Fruit fly (Drosophila melanogaster) whole organism, pupa: ENCODE measurements around the gene Cpr78Cb.
A peak's percentile ranks its signal among the peaks of the same experiment; 100 is the strongest.

Experiments
- CG10348 ChIP-seq: fragments of 200-800 bp; sonication (Bioruptor generic); IDR thresholded peaks from 2 replicates; pipeline ENCODE4 v1.3.6; 2022; ENCODE audit warnings: missing biosample characterization, missing genetic modification characterization
- CG12605 ChIP-seq: fragments of 200-800 bp; sonication (Bioruptor generic); IDR thresholded peaks from 2 replicates; pipeline ENCODE4 v1.3.6; 2022; ENCODE audit warnings: missing biosample characterization, missing genetic modification characterization
- CG13204 ChIP-seq: fragments of 200-800 bp; sonication (Bioruptor generic); optimal IDR thresholded peaks from 2 replicates; lab custom pipeline; 2018; ENCODE audit warnings: missing biosample characterization, mild to moderate bottlenecking, missing genetic modification characterization, moderate library complexity
- CG14655 ChIP-seq: fragments of 200-800 bp; sonication (Bioruptor generic); optimal IDR thresholded peaks from 3 replicates; lab custom pipeline; 2017; ENCODE audit warnings: mild to moderate bottlenecking, missing biosample characterization, missing genetic modification reagents, missing genetic modification characterization
- CG15710 ChIP-seq: fragments of 200-800 bp; sonication (Bioruptor generic); optimal IDR thresholded peaks from 2 replicates; lab custom pipeline; 2018; ENCODE audit warnings: missing biosample characterization, mild to moderate bottlenecking, missing genetic modification characterization, moderate library complexity
- CG17806 ChIP-seq: fragments of 200-800 bp; sonication (Bioruptor generic); optimal IDR thresholded peaks from 2 replicates; lab custom pipeline; 2018; ENCODE audit warnings: missing biosample characterization, mild to moderate bottlenecking, missing genetic modification characterization, moderate library complexity
- CG32121 ChIP-seq: fragments of 200-800 bp; sonication (Bioruptor generic); IDR thresholded peaks from 2 replicates; pipeline ENCODE4 v1.3.6; 2022; ENCODE audit warnings: missing biosample characterization, missing genetic modification characterization
- CG34367 ChIP-seq: fragments of 200-800 bp; sonication (Bioruptor generic); optimal IDR thresholded peaks from 2 replicates; lab custom pipeline; 2018; ENCODE audit warnings: missing biosample characterization, mild to moderate bottlenecking, missing genetic modification characterization
- CG4496 ChIP-seq: fragments of 200-800 bp; sonication (Bioruptor generic); IDR thresholded peaks from 3 replicates; pipeline ENCODE4 v1.3.6; 2022; ENCODE audit warnings: missing biosample characterization, missing genetic modification characterization
- CG8159 ChIP-seq: fragments of 200-800 bp; sonication (Bioruptor generic); optimal IDR thresholded peaks from 3 replicates; lab custom pipeline; 2018; ENCODE audit warnings: missing biosample characterization, mild to moderate bottlenecking, missing genetic modification characterization, moderate library complexity
- CG8301 ChIP-seq: fragments of 200-800 bp; sonication (Bioruptor generic); optimal IDR thresholded peaks from 2 replicates; lab custom pipeline; 2018; ENCODE audit warnings: missing biosample characterization, mild to moderate bottlenecking, missing genetic modification characterization
- CG9948 ChIP-seq: fragments of 200-800 bp; sonication (Bioruptor generic); optimal IDR thresholded peaks from 2 replicates; lab custom pipeline; 2018; ENCODE audit warnings: missing biosample characterization, mild to moderate bottlenecking, missing genetic modification characterization, moderate library complexity
- D1 ChIP-seq: fragments of 200-800 bp; sonication (Bioruptor generic); optimal IDR thresholded peaks from 2 replicates; lab custom pipeline; 2018; ENCODE audit warnings: missing biosample characterization, mild to moderate bottlenecking, missing genetic modification characterization, moderate library complexity
- EcR ChIP-seq: fragments of 200-800 bp; sonication (Bioruptor generic); optimal IDR thresholded peaks from 3 replicates; lab custom pipeline; 2019; ENCODE audit warnings: missing biosample characterization, missing genetic modification characterization, mild to moderate bottlenecking, moderate library complexity, missing genetic modification reagents
- Ets98B ChIP-seq: fragments of 200-800 bp; sonication (Bioruptor generic); IDR thresholded peaks from 2 replicates; pipeline ENCODE4 v1.3.6; 2022; ENCODE audit warnings: missing biosample characterization, missing genetic modification characterization
- Pif1A ChIP-seq: fragments of 200-800 bp; sonication (Bioruptor generic); optimal IDR thresholded peaks from 3 replicates; lab custom pipeline; 2016; ENCODE audit warnings: missing biosample characterization, missing genetic modification characterization
- Pif1B ChIP-seq: fragments of 200-800 bp; sonication (Bioruptor generic); optimal IDR thresholded peaks from 3 replicates; lab custom pipeline; 2016; ENCODE audit warnings: missing biosample characterization, missing genetic modification characterization
- Snoo ChIP-seq: fragments of 200-800 bp; sonication (Bioruptor generic); optimal IDR thresholded peaks from 3 replicates; lab custom pipeline; 2017; ENCODE audit warnings: missing biosample characterization, mild to moderate bottlenecking, missing genetic modification characterization, inconsistent platforms
- fd96Ca ChIP-seq: fragments of 200-800 bp; sonication (Bioruptor generic); IDR thresholded peaks from 3 replicates; pipeline ENCODE4 v1.3.6; 2022; ENCODE audit warnings: missing biosample characterization, missing genetic modification characterization
- gl ChIP-seq: fragments of 200-800 bp; sonication (Bioruptor generic); optimal IDR thresholded peaks from 2 replicates; lab custom pipeline; 2018; ENCODE audit warnings: missing biosample characterization, mild to moderate bottlenecking, missing genetic modification characterization
- rn ChIP-seq: fragments of 200-800 bp; sonication (Bioruptor generic); IDR thresholded peaks from 2 replicates; pipeline ENCODE4 v1.3.6; 2022; ENCODE audit warnings: missing biosample characterization, missing genetic modification characterization

Cpr78Cb gene

DNA sequence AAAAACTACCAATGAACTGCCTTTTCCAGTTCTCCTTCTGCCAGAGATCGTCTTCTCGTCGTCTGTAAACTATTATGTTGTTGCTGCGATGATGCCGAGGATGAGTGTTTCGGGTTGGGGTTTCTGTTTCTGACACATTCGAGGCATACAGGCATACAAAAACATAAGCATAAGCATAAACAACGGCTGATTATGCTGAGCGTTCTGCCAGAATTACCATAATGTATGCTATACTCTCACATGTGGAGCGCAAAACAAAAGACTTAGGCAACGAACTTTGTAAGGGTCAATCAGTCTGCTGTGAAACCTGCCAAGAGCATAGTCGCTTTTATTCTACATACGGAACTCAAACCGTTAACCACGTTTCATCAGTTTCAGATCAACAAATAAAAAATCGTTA lies at the start of gene Cpr78Cb:
Gene Cpr78Cb (plus strand): TSS at position 291 of the 400 bp plus-strand sequence.
- no peak for TF ChIP-seq EcR (GFP tag; lab: Kevin White, UChicago)
- TF ChIP-seq fd96Ca: no peak
- TF ChIP-seq gl (tag; lab: Kevin White, UChicago): no peak
- TF ChIP-seq rn (GFP tag; lab: Robert Waterston, UW): no peak
- TF ChIP-seq CG4496 (GFP tag; lab: Robert Waterston, UW): no peak
- TF ChIP-seq CG13204: no peak
- no peak for TF ChIP-seq CG8159 (tag; lab: Kevin White, UChicago)
- TF ChIP-seq D1 (tag; lab: Kevin White, UChicago): no peak
- TF ChIP-seq CG15710 (tag; lab: Kevin White, UChicago): no peak
- TF ChIP-seq Snoo (tag; lab: Kevin White, UChicago): no peak
- TF ChIP-seq CG34367 (tag; lab: Kevin White, UChicago): no peak
- no peak for TF ChIP-seq Pif1B (GFP tag; lab: Kevin White, UChicago)
- no peak for TF ChIP-seq CG9948 (tag; lab: Kevin White, UChicago)
- no peak for TF ChIP-seq CG14655 (GFP tag; lab: Kevin White, UChicago)
- TF ChIP-seq, all 21 proteins: peak for 0

DNA sequence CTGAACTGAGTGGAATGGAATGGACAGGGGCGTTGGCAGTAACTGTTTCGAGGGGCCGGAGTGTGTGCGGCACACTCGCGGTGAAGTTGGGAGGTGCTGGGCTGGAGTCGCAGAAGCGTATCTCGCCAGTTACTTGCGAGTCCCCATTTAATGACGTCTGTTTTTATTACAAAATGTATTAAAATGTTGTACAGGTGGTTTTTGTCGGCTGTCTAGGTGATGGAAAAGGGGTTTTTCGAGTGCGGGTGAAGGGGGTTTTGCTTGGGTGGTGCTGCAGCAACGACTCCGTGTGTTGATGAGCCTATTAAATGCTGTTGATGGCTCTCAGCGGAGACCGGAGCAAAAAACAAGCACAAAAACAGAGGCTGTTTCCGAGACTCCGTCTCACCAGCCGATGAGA lies 42.9 kb upstream of the Cpr78Cb start:
- TF ChIP-seq CG12605 (GFP tag; lab: Robert Waterston, UW): peak; percentile 39; the same call in 1 of the 2 replicates
- peak; percentile 55 for TF ChIP-seq CG9948 (tag; lab: Kevin White, UChicago)
- peak; percentile 40 for TF ChIP-seq D1 (tag; lab: Kevin White, UChicago)
- TF ChIP-seq gl (tag; lab: Kevin White, UChicago): peak; percentile 41
- TF ChIP-seq CG10348 (GFP tag; lab: Robert Waterston, UW): no peak
- TF ChIP-seq rn (GFP tag; lab: Robert Waterston, UW): 0 out of 2 replicates have a peak, but pooled peaks have one; percentile 18
- peak; percentile 74; the same call in 1 of the 2 replicates for TF ChIP-seq CG32121 (GFP tag; lab: Robert Waterston, UW)
- TF ChIP-seq EcR (GFP tag; lab: Kevin White, UChicago): peak; percentile 95
- TF ChIP-seq Pif1B (GFP tag; lab: Kevin White, UChicago): peak; percentile 7
- TF ChIP-seq CG8301: peak; percentile 40
- TF ChIP-seq CG13204: peak; percentile 86
- TF ChIP-seq CG15710 (tag; lab: Kevin White, UChicago): peak; percentile 73
- TF ChIP-seq Snoo (tag; lab: Kevin White, UChicago): peak; percentile 19
- peak; percentile 72 for TF ChIP-seq CG8159 (tag; lab: Kevin White, UChicago)
- peak; percentile 54; the same call in 1 of the 3 replicates for TF ChIP-seq CG4496 (GFP tag; lab: Robert Waterston, UW)
- TF ChIP-seq CG17806 (tag; lab: Kevin White, UChicago): peak; percentile 64
- peak; percentile 47 for TF ChIP-seq Pif1A (GFP tag; lab: Kevin White, UChicago)
- TF ChIP-seq CG14655 (GFP tag; lab: Kevin White, UChicago): peak; percentile 62
- TF ChIP-seq Ets98B (GFP tag; lab: Robert Waterston, UW): peak; percentile 47; the same call in 1 of the 2 replicates
- peak; percentile 61 for TF ChIP-seq CG34367 (tag; lab: Kevin White, UChicago)
- peak; percentile 62; the same call in 2 of the 3 replicates for TF ChIP-seq fd96Ca

DNA sequence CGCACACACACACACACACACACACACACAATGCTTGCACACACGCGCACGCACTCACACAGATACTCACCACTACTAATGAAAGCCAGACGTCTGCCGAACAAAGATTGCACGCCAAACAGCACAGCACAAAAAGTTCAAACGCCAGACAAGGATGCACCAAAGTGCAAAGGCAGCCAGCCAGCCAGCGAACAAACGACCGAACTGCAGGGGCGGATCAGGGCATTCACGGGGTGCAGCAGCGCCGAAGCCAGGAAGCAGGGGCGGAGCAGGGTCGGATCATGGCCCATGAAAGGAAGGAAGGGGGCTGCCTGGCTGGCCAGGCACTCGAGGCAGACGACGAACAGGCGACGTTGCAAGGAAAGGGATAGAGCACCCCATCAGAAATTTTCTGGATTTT lies 41.8 kb upstream of the Cpr78Cb start:
- TF ChIP-seq Snoo (tag; lab: Kevin White, UChicago): peak; percentile 32
- peak; percentile 12; the same call in 1 of the 3 replicates for TF ChIP-seq CG4496 (GFP tag; lab: Robert Waterston, UW)
- TF ChIP-seq CG14655 (GFP tag; lab: Kevin White, UChicago): no peak
- TF ChIP-seq EcR (GFP tag; lab: Kevin White, UChicago): peak; percentile 93
- TF ChIP-seq CG13204: peak; percentile 74
- no peak for TF ChIP-seq D1 (tag; lab: Kevin White, UChicago)
- TF ChIP-seq CG32121 (GFP tag; lab: Robert Waterston, UW): peak; percentile 34

DNA sequence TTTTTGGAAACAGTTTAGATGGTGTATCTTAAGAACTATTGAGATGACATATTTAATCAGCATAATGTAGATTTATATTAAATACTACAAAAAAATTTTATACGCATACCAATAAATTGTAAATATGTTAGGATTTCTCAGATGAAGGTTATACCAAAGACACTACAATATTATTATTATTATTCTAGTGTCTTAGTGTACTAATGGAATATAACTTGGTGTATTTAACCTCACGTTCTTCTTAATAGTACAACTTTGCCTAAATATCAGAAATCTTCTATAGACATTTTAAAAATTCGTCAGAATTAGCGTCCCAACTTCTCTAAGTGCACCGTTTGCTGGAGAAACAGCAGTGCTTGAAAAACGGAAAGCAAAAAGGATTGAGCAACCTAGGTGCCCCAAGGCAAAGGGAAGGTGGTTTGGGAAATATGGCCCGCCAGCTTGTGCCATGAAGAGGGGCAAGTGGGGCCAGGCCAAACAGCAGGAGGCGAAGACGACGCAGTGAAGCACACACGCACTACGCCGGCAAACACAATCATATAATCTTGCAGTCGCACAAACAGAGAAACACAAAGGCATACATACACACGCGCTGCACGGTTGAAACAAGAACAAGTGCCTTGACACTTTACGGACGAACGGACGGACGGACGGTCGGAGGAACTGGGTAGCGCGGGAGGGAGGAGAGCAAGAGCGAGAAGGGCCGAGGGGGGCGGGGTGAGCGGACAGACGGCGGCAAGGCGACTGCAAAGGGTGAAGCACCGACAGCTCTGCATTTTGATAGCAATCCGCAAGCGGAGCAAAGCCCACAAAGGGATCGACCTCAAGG lies 41.1 kb upstream of the Cpr78Cb start:
- TF ChIP-seq CG34367 (tag; lab: Kevin White, UChicago) (peak; percentile 60), CG12605 (GFP tag; lab: Robert Waterston, UW) (no peak), CG4496 (GFP tag; lab: Robert Waterston, UW) (peak; percentile 6; the same call in 1 of the 3 replicates), fd96Ca (no peak), EcR (GFP tag; lab: Kevin White, UChicago) (peak; percentile 99), CG13204 (peak; percentile 98), Pif1B (GFP tag; lab: Kevin White, UChicago) (peak; percentile 43), CG10348 (GFP tag; lab: Robert Waterston, UW) (no peak), Ets98B (GFP tag; lab: Robert Waterston, UW) (no peak), CG8301 (peak; percentile 50), CG17806 (tag; lab: Kevin White, UChicago) (peak; percentile 88), CG32121 (GFP tag; lab: Robert Waterston, UW) (no peak), Snoo (tag; lab: Kevin White, UChicago) (no peak), CG9948 (tag; lab: Kevin White, UChicago) (peak; percentile 91), gl (tag; lab: Kevin White, UChicago) (no peak), rn (GFP tag; lab: Robert Waterston, UW) (no peak), CG8159 (tag; lab: Kevin White, UChicago) (peak; percentile 89), D1 (tag; lab: Kevin White, UChicago) (peak; percentile 63), CG15710 (tag; lab: Kevin White, UChicago) (peak; percentile 66), Pif1A (GFP tag; lab: Kevin White, UChicago) (peak; percentile 60), CG14655 (GFP tag; lab: Kevin White, UChicago) (peak; percentile 71)
